Worm (Caenorhabditis elegans) whole organism, L2 larva: ENCODE measurements around the gene srt-70.
A peak's percentile ranks its signal among the peaks of the same experiment; 100 is the strongest.

Source experiments
- C34F6.9 ChIP-seq: fragments of 150-350 bp; optimal IDR thresholded peaks from 2 replicates; lab custom pipeline; 2014; ENCODE audit warnings: missing biosample characterization, missing genetic modification characterization
- F13H6.1 ChIP-seq: sonication (generic microtip); optimal IDR thresholded peaks from 2 replicates; lab custom pipeline; 2016; ENCODE audit warnings: missing genetic modification characterization, missing compliant biosample characterization
- R02D3.7 ChIP-seq: fragments of 150-350 bp; optimal IDR thresholded peaks from 2 replicates; lab custom pipeline; 2014; ENCODE audit warnings: missing biosample characterization, missing genetic modification characterization
- Y55F3AM.14 ChIP-seq: fragments of 200-800 bp; sonication (Bioruptor generic); optimal IDR thresholded peaks from 2 replicates; lab custom pipeline; 2018; ENCODE audit warnings: mild to moderate bottlenecking, missing genetic modification characterization, missing compliant biosample characterization
- ZK546.5 ChIP-seq: sonication (generic microtip); optimal IDR thresholded peaks from 2 replicates; lab custom pipeline; 2017; ENCODE audit warnings: missing biosample characterization, missing genetic modification characterization
- alr-1 ChIP-seq: fragments of 150-350 bp; optimal IDR thresholded peaks from 2 replicates; lab custom pipeline; 2014; ENCODE audit warnings: missing biosample characterization, missing genetic modification characterization
- aly-2 ChIP-seq: fragments of 150-350 bp; optimal IDR thresholded peaks from 2 replicates; lab custom pipeline; 2014; ENCODE audit warnings: missing biosample characterization, missing genetic modification characterization
- ama-1 ChIP-seq: fragments of 150-350 bp; optimal IDR thresholded peaks from 2 replicates; lab custom pipeline; 2018; ENCODE audit warnings: inconsistent platforms
- blmp-1 ChIP-seq: sonication (generic microtip); optimal IDR thresholded peaks from 2 replicates; lab custom pipeline; 2017; ENCODE audit warnings: missing genetic modification characterization, mild to moderate bottlenecking, missing compliant biosample characterization, antibody characterized with exemption, moderate library complexity; ENCODE audit not compliant: insufficient read depth
- ceh-82 ChIP-seq: fragments of 150-350 bp; optimal IDR thresholded peaks from 2 replicates; lab custom pipeline; 2014; ENCODE audit warnings: missing biosample characterization, missing genetic modification characterization
- crh-2 ChIP-seq: sonication (generic microtip); optimal IDR thresholded peaks from 2 replicates; lab custom pipeline; 2017; ENCODE audit warnings: missing biosample characterization, missing genetic modification characterization
- dmd-4 ChIP-seq: sonication (generic microtip); optimal IDR thresholded peaks from 2 replicates; lab custom pipeline; 2017; ENCODE audit warnings: missing biosample characterization, missing genetic modification characterization
- egl-27 ChIP-seq: sonication (generic microtip); optimal IDR thresholded peaks from 3 replicates; lab custom pipeline; 2017; ENCODE audit warnings: missing biosample characterization, missing genetic modification reagents, missing genetic modification characterization
- elt-3 ChIP-seq: sonication (generic microtip); optimal IDR thresholded peaks from 2 replicates; lab custom pipeline; 2017; ENCODE audit warnings: missing biosample characterization, missing genetic modification characterization
- fos-1 ChIP-seq: fragments of 150-350 bp; optimal IDR thresholded peaks from 2 replicates; lab custom pipeline; 2014; ENCODE audit warnings: missing biosample characterization, missing genetic modification characterization
- gmeb-1 ChIP-seq: fragments of 150-350 bp; optimal IDR thresholded peaks from 2 replicates; lab custom pipeline; 2014; ENCODE audit warnings: missing biosample characterization, missing genetic modification characterization
- lin-11 ChIP-seq: fragments of 150-350 bp; sonication (generic microtip); optimal IDR thresholded peaks from 2 replicates; lab custom pipeline; 2014; ENCODE audit warnings: missing biosample characterization, missing genetic modification characterization, inconsistent platforms, mixed read lengths
- lin-13 ChIP-seq: fragments of 150-350 bp; optimal IDR thresholded peaks from 2 replicates; lab custom pipeline; 2014; ENCODE audit warnings: missing biosample characterization, missing genetic modification reagents, missing genetic modification characterization
- lin-39 ChIP-seq: fragments of 150-350 bp; optimal IDR thresholded peaks from 2 replicates; lab custom pipeline; 2014; ENCODE audit warnings: missing biosample characterization, missing genetic modification reagents, missing genetic modification characterization
- lsy-2 ChIP-seq, 2 experiments: fragments of 150-350 bp in 1 of 2; sonication (generic microtip) in 1 of 2; optimal IDR thresholded peaks; 2 replicates each; lab custom pipeline; 2014 to 2017; ENCODE audit warnings: missing biosample characterization in 2 of 2, missing genetic modification characterization in 2 of 2
- mbf-1 ChIP-seq: sonication (generic microtip); optimal IDR thresholded peaks from 2 replicates; lab custom pipeline; 2017; ENCODE audit warnings: missing biosample characterization, missing genetic modification characterization
- mdl-1 ChIP-seq, 2 experiments: fragments of 150-350 bp in 1 of 2; sonication (generic microtip) in 1 of 2; optimal IDR thresholded peaks; 2 replicates each; lab custom pipeline; 2017; ENCODE audit warnings: missing biosample characterization in 2 of 2, missing genetic modification characterization in 2 of 2
- nhr-10 ChIP-seq: sonication (generic microtip); optimal IDR thresholded peaks from 2 replicates; lab custom pipeline; 2017; ENCODE audit warnings: missing biosample characterization, missing genetic modification characterization
- nhr-11 ChIP-seq: fragments of 150-350 bp; optimal IDR thresholded peaks from 2 replicates; lab custom pipeline; 2014; ENCODE audit warnings: missing biosample characterization, missing genetic modification characterization
- nhr-129 ChIP-seq: fragments of 150-350 bp; optimal IDR thresholded peaks from 2 replicates; lab custom pipeline; 2014; ENCODE audit warnings: missing biosample characterization, missing genetic modification characterization
- nhr-21 ChIP-seq: fragments of 150-350 bp; optimal IDR thresholded peaks from 2 replicates; lab custom pipeline; 2014; ENCODE audit warnings: missing biosample characterization, missing genetic modification characterization
- nhr-237 ChIP-seq: fragments of 150-350 bp; optimal IDR thresholded peaks from 2 replicates; lab custom pipeline; 2014; ENCODE audit warnings: missing biosample characterization, missing genetic modification characterization
- nhr-25 ChIP-seq: fragments of 150-350 bp; sonication (generic microtip); optimal IDR thresholded peaks from 3 replicates; lab custom pipeline; 2014; ENCODE audit warnings: missing biosample characterization, missing genetic modification characterization
- nhr-77 ChIP-seq: fragments of 150-350 bp; optimal IDR thresholded peaks from 2 replicates; lab custom pipeline; 2014; ENCODE audit warnings: missing biosample characterization, missing genetic modification characterization
- peb-1 ChIP-seq: fragments of 150-350 bp; optimal IDR thresholded peaks from 2 replicates; lab custom pipeline; 2014; ENCODE audit warnings: missing biosample characterization, missing genetic modification characterization
- sem-4 ChIP-seq: fragments of 150-350 bp; optimal IDR thresholded peaks from 2 replicates; lab custom pipeline; 2014; ENCODE audit warnings: missing biosample characterization, missing genetic modification reagents, missing genetic modification characterization
- skn-1 ChIP-seq: sonication (generic microtip); optimal IDR thresholded peaks from 2 replicates; lab custom pipeline; 2017; ENCODE audit warnings: missing biosample characterization, missing genetic modification characterization
- sma-3 ChIP-seq: sonication (generic microtip); optimal IDR thresholded peaks from 2 replicates; lab custom pipeline; 2016; ENCODE audit warnings: missing genetic modification reagents, missing genetic modification characterization, missing compliant biosample characterization
- sma-9 ChIP-seq, 2 experiments: fragments of 150-350 bp in 1 of 2; sonication (generic microtip) in 1 of 2; optimal IDR thresholded peaks; 2 replicates each; lab custom pipeline; 2014 to 2016; ENCODE audit warnings: missing genetic modification characterization in 2 of 2, mild to moderate bottlenecking in 1 of 2, missing biosample characterization in 1 of 2, missing compliant biosample characterization in 1 of 2, missing genetic modification reagents in 1 of 2, moderate library complexity in 1 of 2
- snpc-4 ChIP-seq: fragments of 150-350 bp; optimal IDR thresholded peaks from 2 replicates; lab custom pipeline; 2014; ENCODE audit warnings: missing biosample characterization, missing genetic modification characterization
- unc-39 ChIP-seq: fragments of 150-350 bp; optimal IDR thresholded peaks from 2 replicates; lab custom pipeline; 2014; ENCODE audit warnings: missing biosample characterization, missing genetic modification characterization
- unc-55 ChIP-seq: fragments of 150-350 bp; sonication (generic microtip); optimal IDR thresholded peaks from 3 replicates; lab custom pipeline; 2014; ENCODE audit warnings: missing biosample characterization, missing genetic modification reagents, missing genetic modification characterization
- zag-1 ChIP-seq: fragments of 150-350 bp; optimal IDR thresholded peaks from 2 replicates; lab custom pipeline; 2014; ENCODE audit warnings: missing biosample characterization, missing genetic modification characterization
- ztf-1 ChIP-seq: fragments of 200-800 bp; sonication (Bioruptor generic); conservative IDR thresholded peaks from 2 replicates; pipeline ENCODE4 v1.3.6; 2022; ENCODE audit warnings: missing genetic modification characterization, missing compliant biosample characterization
- ztf-11 ChIP-seq: sonication (generic microtip); optimal IDR thresholded peaks from 2 replicates; lab custom pipeline; 2017; ENCODE audit warnings: missing biosample characterization, missing genetic modification characterization
- ztf-4 ChIP-seq: fragments of 150-350 bp; optimal IDR thresholded peaks from 2 replicates; lab custom pipeline; 2014; ENCODE audit warnings: missing biosample characterization, missing genetic modification characterization

The srt-70 gene

DNA sequence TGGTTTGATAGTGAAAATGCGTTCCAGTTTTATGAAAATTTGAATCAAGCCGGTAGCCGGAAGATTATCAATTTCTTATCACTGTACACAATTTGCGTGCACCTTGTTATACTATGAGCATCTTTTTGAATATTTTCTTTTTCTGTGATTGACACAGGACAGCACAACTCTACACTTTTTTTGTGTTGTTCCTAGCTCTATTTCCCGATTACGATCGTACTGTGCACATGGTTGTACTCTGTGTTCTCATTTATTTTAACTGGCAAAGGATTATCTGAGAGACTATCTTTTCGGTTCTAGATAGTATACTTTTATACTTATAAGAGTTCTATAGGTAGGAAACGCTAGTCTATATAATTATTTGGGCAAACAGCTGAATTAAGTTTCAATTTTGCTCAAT is 12.7 kb upstream of the srt-70 start:
- TF ChIP-seq lsy-2 (tag; optimal IDR thresholded peaks at IDR 0.05; lab: Kevin White, UChicago) = no peak
- peak; percentile 6 for TF ChIP-seq sma-9 (GFP tag; optimal IDR thresholded peaks at IDR 0.05; lab: Kevin White, UChicago)
- no peak for TF ChIP-seq sma-9 (tag; optimal IDR thresholded peaks at IDR 0.05; lab: Kevin White, UChicago)
- no peak for TF ChIP-seq sma-3 (GFP tag; lab: Kevin White, UChicago)
- no peak for TF ChIP-seq nhr-11 (tag; lab: Kevin White, UChicago)
- no peak for TF ChIP-seq sem-4 (tag; lab: Kevin White, UChicago)
- no peak for TF ChIP-seq ztf-1
- TF ChIP-seq R02D3.7 = no peak

ce11 chrV:5271487-5271886 is 12.1 kb upstream of the srt-70 start:
- TF ChIP-seq nhr-21 (peak; percentile 68), egl-27 (tag; lab: Kevin White, UChicago) (no peak), sma-9 (GFP tag; optimal IDR thresholded peaks at IDR 0.05; lab: Kevin White, UChicago) (peak; percentile 99), sma-9 (tag; optimal IDR thresholded peaks at IDR 0.05; lab: Kevin White, UChicago) (no peak), mbf-1 (tag; lab: Kevin White, UChicago) (no peak), C34F6.9 (tag; lab: Kevin White, UChicago) (peak; percentile 29), mdl-1 (tag; optimal IDR thresholded peaks at IDR 0.05; lab: Kevin White, UChicago) (peak in 1 of 2 experiments; percentile 71), unc-39 (tag; lab: Kevin White, UChicago) (no peak), crh-2 (tag; lab: Kevin White, UChicago) (peak; percentile 56), skn-1 (tag; lab: Kevin White, UChicago) (no peak), R02D3.7 (no peak), blmp-1 (tag; lab: Kevin White, UChicago) (peak; percentile 17), Y55F3AM.14 (GFP tag; lab: Kevin White, UChicago) (peak; percentile 1), fos-1 (peak; percentile 30), nhr-129 (tag; lab: Kevin White, UChicago) (peak; percentile 84), F13H6.1 (tag; lab: Kevin White, UChicago) (peak; percentile 95), zag-1 (tag; lab: Kevin White, UChicago) (no peak), lin-11 (tag; lab: Kevin White, UChicago) (peak; percentile 27), gmeb-1 (tag; lab: Kevin White, UChicago) (peak; percentile 61), ama-1 (lab: Kevin White, UChicago) (no peak), sma-3 (GFP tag; lab: Kevin White, UChicago) (peak; percentile 69), lsy-2 (tag; optimal IDR thresholded peaks at IDR 0.05; lab: Kevin White, UChicago) (peak in 1 of 2 experiments; percentile 58)
- TF ChIP-seq, all 48 proteins: peak for 14

DNA sequence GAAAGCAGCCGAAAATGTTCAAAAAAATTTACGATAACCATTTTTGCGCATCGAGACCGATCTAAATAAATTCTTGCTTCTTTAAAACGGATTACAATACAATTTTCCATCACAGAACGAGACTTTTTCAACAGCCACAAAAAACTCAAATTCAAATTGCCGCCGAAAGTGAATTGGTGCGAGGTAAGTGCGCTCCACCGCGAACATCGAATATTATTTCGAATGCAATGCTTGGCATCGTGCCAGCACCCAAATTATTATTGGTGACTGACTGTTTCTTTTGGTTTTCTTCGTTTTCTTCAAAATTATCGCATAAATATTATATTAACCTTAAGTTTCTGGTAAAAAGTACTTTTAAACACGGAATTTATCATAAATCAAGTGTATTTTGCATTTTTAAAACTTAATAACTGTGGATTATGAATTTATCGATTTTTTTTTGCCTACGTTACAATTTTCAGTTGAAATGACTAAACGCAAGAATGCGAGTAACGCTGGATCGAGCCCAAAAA is 9.7 kb upstream of the srt-70 start, which contains the start of gene penr-1:
penr-1 (plus strand) TSS at position 462 of the 512 bp plus-strand sequence.
- TF ChIP-seq nhr-25 (tag; lab: Kevin White, UChicago) (peak; percentile 46), aly-2 (no peak), ama-1 (lab: Kevin White, UChicago) (no peak), nhr-237 (tag; lab: Kevin White, UChicago) (no peak), fos-1 (peak; percentile 15), alr-1 (no peak), Y55F3AM.14 (GFP tag; lab: Kevin White, UChicago) (no peak), sma-9 (GFP tag; optimal IDR thresholded peaks at IDR 0.05; lab: Kevin White, UChicago) (peak; percentile 74), sma-9 (tag; optimal IDR thresholded peaks at IDR 0.05; lab: Kevin White, UChicago) (no peak), R02D3.7 (no peak), sma-3 (GFP tag; lab: Kevin White, UChicago) (peak; percentile 41), lsy-2 (tag; optimal IDR thresholded peaks at IDR 0.05; lab: Kevin White, UChicago) (peak; percentile 3 to 74), lin-39 (tag; lab: Kevin White, UChicago) (no peak), unc-55 (GFP tag; lab: Kevin White, UChicago) (peak; percentile 71), sem-4 (tag; lab: Kevin White, UChicago) (peak; percentile 49), blmp-1 (tag; lab: Kevin White, UChicago) (no peak), ztf-11 (tag; lab: Kevin White, UChicago) (no peak), lin-11 (tag; lab: Kevin White, UChicago) (peak; percentile 18), mdl-1 (tag; optimal IDR thresholded peaks at IDR 0.05; lab: Kevin White, UChicago) (no peak), nhr-21 (no peak), nhr-129 (tag; lab: Kevin White, UChicago) (peak; percentile 57), nhr-10 (tag; lab: Kevin White, UChicago) (no peak), skn-1 (tag; lab: Kevin White, UChicago) (no peak), zag-1 (tag; lab: Kevin White, UChicago) (no peak), F13H6.1 (tag; lab: Kevin White, UChicago) (peak; percentile 40), peb-1 (tag; lab: Kevin White, UChicago) (no peak), snpc-4 (tag; lab: Kevin White, UChicago) (no peak), dmd-4 (tag; lab: Kevin White, UChicago) (no peak), elt-3 (tag; lab: Kevin White, UChicago) (no peak), crh-2 (tag; lab: Kevin White, UChicago) (peak; percentile 62), ZK546.5 (tag; lab: Kevin White, UChicago) (no peak), ceh-82 (tag; lab: Kevin White, UChicago) (no peak), nhr-77 (tag; lab: Kevin White, UChicago) (no peak), C34F6.9 (tag; lab: Kevin White, UChicago) (peak; percentile 76), gmeb-1 (tag; lab: Kevin White, UChicago) (peak; percentile 92), lin-13 (GFP tag; lab: Kevin White, UChicago) (peak; percentile 35), nhr-11 (tag; lab: Kevin White, UChicago) (no peak), ztf-4 (tag; lab: Kevin White, UChicago) (no peak)
